Fruit fly (Drosophila melanogaster) whole organism, embryonic: ENCODE measurements around the gene LPCAT.
A peak's percentile ranks its signal among the peaks of the same experiment; 100 is the strongest.

Experiments
- Aef1 ChIP-seq: fragments of 200-800 bp; sonication (Bioruptor generic); IDR thresholded peaks from 3 replicates; pipeline ENCODE4 v1.3.6; 2022; ENCODE audit warnings: missing biosample characterization, missing genetic modification characterization
- Antp ChIP-seq: fragments of 200-800 bp; sonication (Bioruptor generic); optimal IDR thresholded peaks from 3 replicates; lab custom pipeline; 2016; ENCODE audit warnings: missing biosample characterization, missing genetic modification characterization
- Awh ChIP-seq: fragments of 200-800 bp; sonication (Bioruptor generic); IDR thresholded peaks from 2 replicates; pipeline ENCODE4, ENCODE4 v1.3.6; 2022; ENCODE audit warnings: missing biosample characterization, missing genetic modification characterization
- Bgb ChIP-seq: fragments of 200-800 bp; sonication (Bioruptor generic); IDR thresholded peaks from 2 replicates; pipeline ENCODE4 v1.3.6; 2022; ENCODE audit warnings: missing biosample characterization, missing genetic modification characterization; ENCODE audit not compliant: partially characterized antibody
- CG10267 ChIP-seq: fragments of 200-800 bp; sonication (Bioruptor generic); optimal IDR thresholded peaks from 2 replicates; lab custom pipeline; 2018; ENCODE audit warnings: missing biosample characterization, mild to moderate bottlenecking, missing genetic modification characterization, moderate library complexity
- CG12219 ChIP-seq: fragments of 200-800 bp; sonication (Bioruptor generic); optimal IDR thresholded peaks from 3 replicates; lab custom pipeline; 2018; ENCODE audit warnings: missing biosample characterization, mild to moderate bottlenecking, missing genetic modification characterization
- CG12659 ChIP-seq: fragments of 200-800 bp; sonication (Bioruptor generic); optimal IDR thresholded peaks from 3 replicates; lab custom pipeline; 2017; ENCODE audit warnings: mild to moderate bottlenecking, missing biosample characterization, missing genetic modification reagents, missing genetic modification characterization
- CG12769 ChIP-seq: fragments of 200-800 bp; sonication (Bioruptor generic); optimal IDR thresholded peaks from 2 replicates; lab custom pipeline; 2019; ENCODE audit warnings: missing biosample characterization, mild to moderate bottlenecking, missing genetic modification characterization, moderate library complexity
- CG14860 ChIP-seq: fragments of 200-800 bp; sonication (Bioruptor generic); IDR thresholded peaks from 3 replicates; pipeline ENCODE4 v1.3.6; 2022; ENCODE audit warnings: missing biosample characterization, missing genetic modification characterization; ENCODE audit not compliant: partially characterized antibody
- CG1602 ChIP-seq: fragments of 200-800 bp; sonication (Bioruptor generic); optimal IDR thresholded peaks from 3 replicates; lab custom pipeline; 2016; ENCODE audit warnings: missing biosample characterization, missing genetic modification characterization
- CG30403 ChIP-seq: fragments of 200-800 bp; sonication (Bioruptor generic); optimal IDR thresholded peaks from 3 replicates; lab custom pipeline; 2016; ENCODE audit warnings: missing biosample characterization, missing genetic modification characterization
- CG34376 ChIP-seq: fragments of 200-800 bp; sonication (Bioruptor generic); optimal IDR thresholded peaks from 2 replicates; lab custom pipeline; 2018; ENCODE audit warnings: missing biosample characterization, mild to moderate bottlenecking, missing genetic modification characterization
- CG3847 ChIP-seq: fragments of 200-800 bp; sonication (Bioruptor generic); IDR thresholded peaks from 2 replicates; pipeline ENCODE4 v1.3.6; 2022; ENCODE audit warnings: missing biosample characterization, missing genetic modification characterization
- CG4282 ChIP-seq: fragments of 200-800 bp; sonication (Bioruptor generic); optimal IDR thresholded peaks from 2 replicates; lab custom pipeline; 2016; ENCODE audit warnings: missing biosample characterization, missing genetic modification characterization
- CG5953 ChIP-seq: fragments of 200-800 bp; sonication (Bioruptor generic); IDR thresholded peaks from 2 replicates; pipeline ENCODE4 v1.3.6; 2022; ENCODE audit warnings: missing biosample characterization, missing genetic modification characterization
- CG6683 ChIP-seq: fragments of 200-800 bp; sonication (Bioruptor generic); optimal IDR thresholded peaks from 2 replicates; lab custom pipeline; 2017; ENCODE audit warnings: missing biosample characterization, mild to moderate bottlenecking, missing genetic modification characterization, missing genetic modification reagents
- CG7786 ChIP-seq: fragments of 200-800 bp; sonication (Bioruptor generic); optimal IDR thresholded peaks from 2 replicates; lab custom pipeline; 2016; ENCODE audit warnings: missing biosample characterization, missing genetic modification characterization
- CG8089 ChIP-seq: fragments of 200-800 bp; sonication (Bioruptor generic); optimal IDR thresholded peaks from 3 replicates; lab custom pipeline; 2016; ENCODE audit warnings: missing biosample characterization, missing genetic modification characterization
- CG9876 ChIP-seq: fragments of 200-800 bp; sonication (Bioruptor generic); optimal IDR thresholded peaks from 2 replicates; lab custom pipeline; 2016; ENCODE audit warnings: missing biosample characterization, missing genetic modification characterization
- D ChIP-seq, 2 experiments: fragments of 200-800 bp in 1 of 2; fragments of >200 bp in 1 of 2; sonication (Bioruptor generic) in 1 of 2; optimal IDR thresholded peaks; 2 replicates in 1 of 2; 3 replicates in 1 of 2; lab custom pipeline; 2017; ENCODE audit warnings: mild to moderate bottlenecking in 1 of 2, missing biosample characterization in 1 of 2, missing genetic modification characterization in 1 of 2, missing genetic modification reagents in 1 of 2
- HLH3B ChIP-seq: fragments of 200-800 bp; sonication (Bioruptor generic); IDR thresholded peaks from 2 replicates; pipeline ENCODE4 v1.3.6; 2022; ENCODE audit warnings: missing biosample characterization, missing genetic modification characterization
- Hey ChIP-seq: fragments of 200-800 bp; sonication (Bioruptor generic); optimal IDR thresholded peaks from 3 replicates; lab custom pipeline; 2018; ENCODE audit warnings: missing biosample characterization, mild to moderate bottlenecking, missing genetic modification characterization
- Hr78 ChIP-seq, 2 experiments: fragments of 200-800 bp in 1 of 2; fragments of >200 bp in 1 of 2; sonication (Bioruptor generic) in 1 of 2; optimal IDR thresholded peaks; 2 replicates each; lab custom pipeline; 2017 to 2019; ENCODE audit warnings: missing biosample characterization in 2 of 2, missing genetic modification characterization in 2 of 2, mild to moderate bottlenecking in 1 of 2, moderate library complexity in 1 of 2
- MBD-R2 ChIP-seq: fragments of 200-800 bp; sonication (Bioruptor generic); IDR thresholded peaks from 2 replicates; pipeline ENCODE4 v1.3.6; 2022; ENCODE audit warnings: missing biosample characterization, missing genetic modification characterization
- MTF-1 ChIP-seq: fragments of 200-800 bp; sonication (Bioruptor generic); optimal IDR thresholded peaks from 2 replicates; lab custom pipeline; 2018; ENCODE audit warnings: missing biosample characterization, mild to moderate bottlenecking, missing genetic modification characterization, borderline replicate concordance
- Med ChIP-seq: fragments of 200-800 bp; sonication (Bioruptor generic); peaks from one replicate; lab custom pipeline; 2016; ENCODE audit warnings: missing biosample characterization, missing genetic modification characterization, mild to moderate bottlenecking, inconsistent platforms, moderate library complexity
- Meics ChIP-seq: fragments of 200-800 bp; sonication (Bioruptor generic); optimal IDR thresholded peaks from 2 replicates; lab custom pipeline; 2017; ENCODE audit warnings: missing biosample characterization, mild to moderate bottlenecking, missing genetic modification characterization
- Rx ChIP-seq: fragments of 200-800 bp; sonication (Bioruptor generic); IDR thresholded peaks from 2 replicates; pipeline ENCODE4 v1.3.6; 2022; ENCODE audit warnings: missing biosample characterization, missing genetic modification characterization
- Sox102F ChIP-seq: fragments of 200-800 bp; sonication (Bioruptor generic); optimal IDR thresholded peaks from 2 replicates; lab custom pipeline; 2018; ENCODE audit warnings: missing biosample characterization, mild to moderate bottlenecking, missing genetic modification characterization, moderate library complexity
- Stat92E ChIP-seq, 3 experiments: fragments of >200 bp in 2 of 3; fragments of 200-800 bp in 1 of 3; sonication (Bioruptor generic) in 1 of 3; optimal IDR thresholded peaks; 2 replicates each; lab custom pipeline; 2017 to 2019; ENCODE audit warnings: missing biosample characterization in 3 of 3, missing genetic modification characterization in 3 of 3, mild to moderate bottlenecking in 1 of 3, moderate library complexity in 1 of 3
- ab ChIP-seq: fragments of 200-800 bp; sonication (Bioruptor generic); optimal IDR thresholded peaks from 2 replicates; lab custom pipeline; 2016; ENCODE audit warnings: missing biosample characterization, missing genetic modification characterization
- ato ChIP-seq: fragments of 200-800 bp; sonication (Bioruptor generic); IDR thresholded peaks from 2 replicates; pipeline ENCODE4 v1.3.6; 2022; ENCODE audit warnings: missing biosample characterization, missing genetic modification characterization; ENCODE audit not compliant: partially characterized antibody
- chm ChIP-seq: fragments of 200-800 bp; sonication (Bioruptor generic); IDR thresholded peaks from 2 replicates; pipeline ENCODE4 v1.3.6; 2022; ENCODE audit warnings: missing biosample characterization, missing genetic modification characterization
- ci ChIP-seq: fragments of 200-800 bp; sonication (Bioruptor generic); IDR thresholded peaks from 3 replicates; pipeline ENCODE4 v1.3.6; 2022; ENCODE audit warnings: missing biosample characterization, missing genetic modification characterization
- gce ChIP-seq: fragments of 200-800 bp; sonication (Bioruptor generic); IDR thresholded peaks from 3 replicates; pipeline ENCODE4 v1.3.6; 2022; ENCODE audit warnings: missing biosample characterization, missing genetic modification characterization
- hth ChIP-seq: fragments of >200 bp; optimal IDR thresholded peaks from 2 replicates; lab custom pipeline; 2017; ENCODE audit warnings: inconsistent platforms
- insv ChIP-seq, 2 experiments: fragments of 200-800 bp; sonication (Bioruptor generic); optimal IDR thresholded peaks; 3 replicates each; lab custom pipeline; 2016 to 2018; ENCODE audit warnings: missing biosample characterization in 2 of 2, missing genetic modification characterization in 2 of 2
- jumu ChIP-seq: fragments of 200-800 bp; sonication (Bioruptor generic); optimal IDR thresholded peaks from 3 replicates; lab custom pipeline; 2016; ENCODE audit warnings: missing biosample characterization, missing genetic modification characterization
- lbe ChIP-seq: fragments of 200-800 bp; sonication (Bioruptor generic); optimal IDR thresholded peaks from 2 replicates; lab custom pipeline; 2016; ENCODE audit warnings: missing biosample characterization, mild to moderate bottlenecking, missing genetic modification characterization
- nau ChIP-seq: fragments of 200-800 bp; sonication (Bioruptor generic); optimal IDR thresholded peaks from 3 replicates; lab custom pipeline; 2017; ENCODE audit warnings: missing biosample characterization, mild to moderate bottlenecking, missing genetic modification characterization, missing genetic modification reagents
- org-1 ChIP-seq: fragments of 200-800 bp; sonication (Bioruptor generic); optimal IDR thresholded peaks from 2 replicates; lab custom pipeline; 2017; ENCODE audit warnings: missing biosample characterization, missing genetic modification characterization
- ro ChIP-seq: fragments of 200-800 bp; sonication (Bioruptor generic); IDR thresholded peaks from 2 replicates; pipeline ENCODE4 v1.3.6; 2022; ENCODE audit warnings: missing biosample characterization, missing genetic modification characterization
- sisA ChIP-seq: fragments of 200-800 bp; sonication (Bioruptor generic); IDR thresholded peaks from 2 replicates; pipeline ENCODE4 v1.3.6; 2022; ENCODE audit warnings: missing biosample characterization, missing genetic modification characterization
- sna ChIP-seq: fragments of 200-800 bp; sonication (Bioruptor generic); IDR thresholded peaks from 2 replicates; pipeline ENCODE4 v1.3.6; 2022; ENCODE audit warnings: missing biosample characterization, missing genetic modification characterization; ENCODE audit not compliant: partially characterized antibody
- stwl ChIP-seq: fragments of 200-800 bp; sonication (Bioruptor generic); optimal IDR thresholded peaks from 3 replicates; lab custom pipeline; 2018; ENCODE audit warnings: missing biosample characterization, mild to moderate bottlenecking, missing genetic modification characterization, moderate library complexity
- tin ChIP-seq: fragments of 200-800 bp; sonication (Bioruptor generic); optimal IDR thresholded peaks from 3 replicates; lab custom pipeline; 2016; ENCODE audit warnings: missing biosample characterization, missing genetic modification characterization
- tna ChIP-seq: fragments of 200-800 bp; sonication (Bioruptor generic); IDR thresholded peaks from 2 replicates; pipeline ENCODE4 v1.3.6; 2022; ENCODE audit warnings: missing biosample characterization, missing genetic modification characterization; ENCODE audit not compliant: partially characterized antibody
- wor ChIP-seq: fragments of 200-800 bp; sonication (Bioruptor generic); IDR thresholded peaks from 2 replicates; pipeline ENCODE4 v1.3.6; 2022; ENCODE audit warnings: missing biosample characterization, missing genetic modification characterization

LPCAT gene

DNA sequence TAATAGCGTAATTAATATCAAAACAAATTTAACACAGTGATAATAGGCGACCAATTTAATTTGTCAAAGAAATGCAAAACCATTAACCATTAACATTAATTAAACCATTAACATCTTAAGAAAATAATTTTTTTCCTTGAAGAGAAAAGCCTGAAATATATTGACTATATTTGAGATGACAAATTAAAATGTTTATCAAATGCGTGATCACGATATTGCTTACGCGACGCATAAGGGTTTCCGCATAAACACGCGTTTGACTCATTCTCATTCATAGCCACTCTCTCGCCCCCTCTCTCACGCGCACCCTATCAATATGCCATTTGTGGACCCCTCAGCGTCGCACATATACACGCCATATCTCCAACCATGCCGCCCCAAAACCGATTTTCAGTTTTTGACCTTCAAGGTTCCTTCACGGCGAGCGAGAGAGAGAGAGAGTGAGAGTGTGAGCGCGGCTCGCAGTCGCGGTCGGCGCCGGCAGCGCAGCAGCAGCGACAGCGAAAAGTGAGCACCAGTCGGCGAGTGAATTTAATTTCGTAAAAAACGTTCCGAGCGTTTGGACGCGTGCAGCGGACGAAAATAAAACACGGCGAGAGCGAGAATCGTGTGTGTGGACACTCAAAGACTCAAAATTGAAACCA lies 5.7 kb upstream of the LPCAT start, which contains the start of gene Hex-A (continued):
- TF ChIP-seq jumu (GFP tag; lab: Kevin White, UChicago): peak; percentile 88
- TF ChIP-seq ab: peak; percentile 55
- peak; percentile 99 for TF ChIP-seq Med
- peak; percentile 92 for TF ChIP-seq tin
- peak; percentile 2 to 84 for TF ChIP-seq insv (GFP tag; optimal IDR thresholded peaks at IDR 0.05; lab: Kevin White, UChicago)
- peak; percentile 93 for TF ChIP-seq Hey (tag; lab: Kevin White, UChicago)
- TF ChIP-seq stwl: no peak
- TF ChIP-seq CG34376 (GFP tag; lab: Kevin White, UChicago): peak; percentile 100
- TF ChIP-seq CG9876 (GFP tag; lab: Kevin White, UChicago): peak; percentile 76
- peak; percentile 97 for TF ChIP-seq Sox102F (GFP tag; lab: Kevin White, UChicago)
- TF ChIP-seq nau (GFP tag; lab: Kevin White, UChicago): peak; percentile 97
- peak; percentile 81 for TF ChIP-seq sisA (GFP tag; lab: Robert Waterston, UW)
- TF ChIP-seq CG10267 (tag; lab: Kevin White, UChicago): peak; percentile 96
- peak; percentile 92 for TF ChIP-seq CG7786 (GFP tag; lab: Kevin White, UChicago)
- no peak for TF ChIP-seq ato (GFP tag; lab: Robert Waterston, UW)
- peak; percentile 88 for TF ChIP-seq CG5953
- TF ChIP-seq D (optimal IDR thresholded peaks at IDR 0.05; lab: Kevin White, UChicago): no peak
- TF ChIP-seq D (GFP tag; optimal IDR thresholded peaks at IDR 0.05; lab: Kevin White, UChicago): peak; percentile 95
- peak; percentile 86 for TF ChIP-seq Aef1 (GFP tag; lab: Robert Waterston, UW)
- TF ChIP-seq CG14860 (GFP tag; lab: Robert Waterston, UW): no peak
- no peak for TF ChIP-seq hth
- TF ChIP-seq CG3847: peak; percentile 94
- TF ChIP-seq Awh (GFP tag; lab: Robert Waterston, UW): peak; percentile 90
- peak in 1 of 2 experiments; percentile 94 for TF ChIP-seq Hr78 (GFP tag; optimal IDR thresholded peaks at IDR 0.05; lab: Kevin White, UChicago)
- peak; percentile 78 for TF ChIP-seq MBD-R2 (GFP tag; lab: Robert Waterston, UW)
- peak; percentile 85 for TF ChIP-seq wor (GFP tag; lab: Robert Waterston, UW)
- TF ChIP-seq Rx (GFP tag; lab: Robert Waterston, UW): peak; percentile 76
- peak; percentile 84 for TF ChIP-seq chm (GFP tag; lab: Robert Waterston, UW)
- TF ChIP-seq lbe: peak; percentile 92
- peak; percentile 35 for TF ChIP-seq CG4282 (GFP tag; lab: Kevin White, UChicago)
- peak; percentile 86 for TF ChIP-seq MTF-1 (GFP tag; lab: Kevin White, UChicago)
- TF ChIP-seq Antp (GFP tag; lab: Kevin White, UChicago): peak; percentile 85
- peak; percentile 98 for TF ChIP-seq CG12659 (GFP tag; lab: Kevin White, UChicago)
- TF ChIP-seq ro (GFP tag; lab: Robert Waterston, UW): peak; percentile 59
- TF ChIP-seq Meics (GFP tag; lab: Kevin White, UChicago): peak; percentile 98
- peak; percentile 96 for TF ChIP-seq org-1 (GFP tag; lab: Kevin White, UChicago)
- peak; percentile 87 for TF ChIP-seq CG8089 (GFP tag; lab: Kevin White, UChicago)
- peak; percentile 47 for TF ChIP-seq sna (GFP tag; lab: Robert Waterston, UW)
- TF ChIP-seq tna: no peak; the same call in 1 of the 2 replicates
- TF ChIP-seq HLH3B (GFP tag; lab: Robert Waterston, UW): peak; percentile 91
- TF ChIP-seq CG30403 (GFP tag; lab: Kevin White, UChicago): peak; percentile 97
- TF ChIP-seq CG12219 (GFP tag; lab: Kevin White, UChicago): peak; percentile 98
- TF ChIP-seq ci (GFP tag; lab: Robert Waterston, UW): peak; percentile 84
- peak in 1 of 3 experiments; percentile 88 for TF ChIP-seq Stat92E (GFP tag; optimal IDR thresholded peaks at IDR 0.05; lab: Kevin White, UChicago)
- TF ChIP-seq CG1602: peak; percentile 87
- TF ChIP-seq gce: peak; percentile 86
- peak; percentile 96 for TF ChIP-seq CG6683 (GFP tag; lab: Kevin White, UChicago)
- peak; percentile 94 for TF ChIP-seq CG12769 (tag; lab: Kevin White, UChicago)
- TF ChIP-seq Bgb (GFP tag; lab: Robert Waterston, UW): peak; percentile 54; the same call in 1 of the 2 replicates
